Worm (Caenorhabditis elegans): ENCODE data around the gene srsx-24.

The srsx-24 gene

ce11 chrV:7364059-7364458, 15.2 kb downstream of the srsx-24 start, which contains the start of gene cyp-35A2 (continued):
- TF ChIP-seq F26F4.8 (GFP tag; conservative IDR thresholded peaks at IDR 0.05) (no peak), php-3 (GFP tag; IDR thresholded peaks at IDR 0.05) (no peak), zip-11 (GFP tag; IDR thresholded peaks at IDR 0.05) (no peak), lin-29 (GFP tag; IDR thresholded peaks at IDR 0.05) (no peak), dve-1 (tag; optimal IDR thresholded peaks at IDR 0.05; ENCODE audit: insufficient read depth) (no peak), Y5F2A.4 (GFP tag; optimal IDR thresholded peaks at IDR 0.05) (no peak), zip-2 (tag; optimal IDR thresholded peaks at IDR 0.05) (no peak), tag-97 (GFP tag; IDR thresholded peaks at IDR 0.05) (no peak), nhr-77 (tag; optimal IDR thresholded peaks at IDR 0.05) (no peak), mdl-1 (tag; optimal IDR thresholded peaks at IDR 0.05) (no peak), lim-7 (GFP tag; IDR thresholded peaks at IDR 0.05) (no peak)

ce11 chrV:7361673-7362072, 17.6 kb downstream of the srsx-24 start, which contains the start of gene cyp-35A1:
Gene cyp-35A1 (minus strand): TSS chrV:7361773.
- TF ChIP-seq ZK337.2 (GFP tag; IDR thresholded peaks at IDR 0.05) (no peak), pha-4 (GFP tag; IDR thresholded peaks at IDR 0.05) (no peak), pha-4 (tag; optimal IDR thresholded peaks at IDR 0.05) (no peak), spr-1 (tag; optimal IDR thresholded peaks at IDR 0.05) (no peak), F10B5.3 (tag; optimal IDR thresholded peaks at IDR 0.05) (no peak), D1046.2 (GFP tag; IDR thresholded peaks at IDR 0.05) (no peak), T26A8.4 (GFP tag; IDR thresholded peaks at IDR 0.05) (no peak), daf-16 (GFP tag; optimal IDR thresholded peaks at IDR 0.05) (no peak), daf-16 (tag; optimal IDR thresholded peaks at IDR 0.05) (no peak), mes-2 (tag; optimal IDR thresholded peaks at IDR 0.05; ENCODE audit: poor library complexity, severe bottlenecking) (no peak), lin-38 (GFP tag; IDR thresholded peaks at IDR 0.05) (no peak), aly-2 (tag; optimal IDR thresholded peaks at IDR 0.05) (no peak), Y5F2A.4 (GFP tag; optimal IDR thresholded peaks at IDR 0.05) (no peak), mdl-1 (tag; optimal IDR thresholded peaks at IDR 0.05) (no peak)

ce11 chrV:7357132-7357531, 22.2 kb downstream of the srsx-24 start, which contains the start of gene C03G6.6:
Gene C03G6.6 (plus strand): TSS chrV:7357432.
- TF ChIP-seq nhr-111 (GFP tag; optimal IDR thresholded peaks at IDR 0.05), result no peak
- TF ChIP-seq zip-11 (GFP tag; IDR thresholded peaks at IDR 0.05), result no peak
- TF ChIP-seq lir-3 (tag; optimal IDR thresholded peaks at IDR 0.05), result no peak
- TF ChIP-seq lin-38 (GFP tag; IDR thresholded peaks at IDR 0.05), result no peak
- TF ChIP-seq ztf-7 (tag; optimal IDR thresholded peaks at IDR 0.05), result no peak
- TF ChIP-seq pha-4 (GFP tag; IDR thresholded peaks at IDR 0.05), result no peak
- no peak for TF ChIP-seq pha-4 (tag; optimal IDR thresholded peaks at IDR 0.05)
- TF ChIP-seq ces-1 (GFP tag; optimal IDR thresholded peaks at IDR 0.05), result no peak
- no peak for TF ChIP-seq ceh-20 (GFP tag; IDR thresholded peaks at IDR 0.05)
- TF ChIP-seq dve-1 (tag; optimal IDR thresholded peaks at IDR 0.05; ENCODE audit: insufficient read depth), result no peak
- TF ChIP-seq mxl-2 (GFP tag; conservative IDR thresholded peaks at IDR 0.05), result no peak
- TF ChIP-seq mes-2 (tag; optimal IDR thresholded peaks at IDR 0.05; ENCODE audit: poor library complexity, severe bottlenecking), result no peak
- TF ChIP-seq lin-1 (GFP tag; IDR thresholded peaks at IDR 0.05), result no peak
- no peak for TF ChIP-seq gei-8 (GFP tag; optimal IDR thresholded peaks at IDR 0.05)
- no peak for TF ChIP-seq saeg-2 (GFP tag; IDR thresholded peaks at IDR 0.05)

ce11 chrV:7356684-7357083, 22.6 kb downstream of the srsx-24 start, which contains the start of gene C03G6.21:
Gene C03G6.21 (minus strand): TSS chrV:7356784.
- no peak for TF ChIP-seq ZK546.5 (tag; optimal IDR thresholded peaks at IDR 0.05)
- TF ChIP-seq hmg-1.1 (GFP tag; IDR thresholded peaks at IDR 0.05), result no peak
- no peak for TF ChIP-seq nhr-77 (tag; optimal IDR thresholded peaks at IDR 0.05)
- TF ChIP-seq snpc-1.2 (GFP tag; IDR thresholded peaks at IDR 0.05), result no peak
- no peak for TF ChIP-seq mdt-29 (GFP tag; IDR thresholded peaks at IDR 0.05)
- TF ChIP-seq saeg-2 (GFP tag; IDR thresholded peaks at IDR 0.05), result no peak
- TF ChIP-seq ceh-20 (GFP tag; IDR thresholded peaks at IDR 0.05), result no peak
- TF ChIP-seq lin-39 (tag; optimal IDR thresholded peaks at IDR 0.05), result no peak
- TF ChIP-seq tra-1 (GFP tag; IDR thresholded peaks at IDR 0.05), result no peak
- TF ChIP-seq cey-2 (tag; optimal IDR thresholded peaks at IDR 0.05; ENCODE audit: borderline replicate concordance, insufficient read depth), result no peak
- TF ChIP-seq nhr-42 (GFP tag; IDR thresholded peaks at IDR 0.05), result no peak
- no peak for TF ChIP-seq dmd-9 (GFP tag; IDR thresholded peaks at IDR 0.05)
- no peak for TF ChIP-seq aha-1 (tag)

Data from whole organism, L4 larva.